Fruit fly (Drosophila melanogaster): Measurements from ENCODE around the gene bc10.
A peak's percentile ranks its signal among the peaks of the same experiment; 100 is the strongest.

The bc10 gene

dm6 chr3L:5603860-5604415, 38.9 kb downstream of the bc10 start, which contains the start of gene TM9SF3 (continued):
- TF ChIP-seq MBD-R2 (GFP tag; IDR thresholded peaks at IDR 0.05): peak; percentile 69
- TF ChIP-seq E2f1 (GFP tag; IDR thresholded peaks at IDR 0.05): no peak
- TF ChIP-seq CG9609 (GFP tag; optimal IDR thresholded peaks at IDR 0.05): no peak
- TF ChIP-seq CG6813 (GFP tag; optimal IDR thresholded peaks at IDR 0.05): no peak
- no peak for TF ChIP-seq CG17328 (GFP tag; IDR thresholded peaks at IDR 0.05)
- TF ChIP-seq CG7745 (tag; optimal IDR thresholded peaks at IDR 0.05): no peak
- 0 out of 2 replicates have a peak, but pooled peaks have one; percentile 22 for TF ChIP-seq ssp (GFP tag; IDR thresholded peaks at IDR 0.05)
- no peak for TF ChIP-seq p53 (GFP tag; optimal IDR thresholded peaks at IDR 0.05)
- TF ChIP-seq CG8944 (GFP tag; optimal IDR thresholded peaks at IDR 0.05): no peak
- TF ChIP-seq CG9727 (GFP tag; optimal IDR thresholded peaks at IDR 0.05): peak; percentile 55
- no peak for TF ChIP-seq Kr (GFP tag; optimal IDR thresholded peaks at IDR 0.05)
- TF ChIP-seq fru (optimal IDR thresholded peaks at IDR 0.05): no peak
- TF ChIP-seq repo (GFP tag; optimal IDR thresholded peaks at IDR 0.05): no peak
- no peak for TF ChIP-seq br (optimal IDR thresholded peaks at IDR 0.05)
- TF ChIP-seq vnd (GFP tag; IDR thresholded peaks at IDR 0.05; ENCODE audit: partially characterized antibody): peak; percentile 90
- no peak for TF ChIP-seq Antp (GFP tag; optimal IDR thresholded peaks at IDR 0.05)
- peak; percentile 11 for TF ChIP-seq Atf-2 (GFP tag; optimal IDR thresholded peaks at IDR 0.05)
- no peak for TF ChIP-seq CG31388 (GFP tag; optimal IDR thresholded peaks at IDR 0.05)
- peak; percentile 2 for TF ChIP-seq dm (GFP tag; optimal IDR thresholded peaks at IDR 0.05)
- peak; percentile 81 for TF ChIP-seq CG42726 (GFP tag; IDR thresholded peaks at IDR 0.05; ENCODE audit: partially characterized antibody)
- no peak for TF ChIP-seq ftz-f1 (GFP tag; optimal IDR thresholded peaks at IDR 0.05)
- peak; percentile 50; the same call in 1 of the 2 replicates for TF ChIP-seq ttk (GFP tag; IDR thresholded peaks at IDR 0.05)
- TF ChIP-seq Blimp-1 (GFP tag; optimal IDR thresholded peaks at IDR 0.05): no peak
- no peak for TF ChIP-seq CG4820 (GFP tag; optimal IDR thresholded peaks at IDR 0.05)
- no peak; the same call in 1 of the 2 replicates for TF ChIP-seq CG6272 (GFP tag; IDR thresholded peaks at IDR 0.05)
- TF ChIP-seq zfh1 (GFP tag; IDR thresholded peaks at IDR 0.05): no peak
- TF ChIP-seq CG3065 (GFP tag; optimal IDR thresholded peaks at IDR 0.05): no peak
- peak; percentile 10 for TF ChIP-seq gfzf (GFP tag; optimal IDR thresholded peaks at IDR 0.05)
- TF ChIP-seq Xrp1 (GFP tag; IDR thresholded peaks at IDR 0.05): no peak
- no peak for TF ChIP-seq jing (GFP tag; optimal IDR thresholded peaks at IDR 0.05)
- no peak for TF ChIP-seq CG13894 (tag; optimal IDR thresholded peaks at IDR 0.05)
- no peak for TF ChIP-seq sens-2 (GFP tag; IDR thresholded peaks at IDR 0.05)
- no peak for TF ChIP-seq gro (GFP tag; optimal IDR thresholded peaks at IDR 0.05)
- no peak for TF ChIP-seq Neu2 (GFP tag; optimal IDR thresholded peaks at IDR 0.05; ENCODE audit: borderline replicate concordance)
- peak; percentile 33 for TF ChIP-seq Hr3 (GFP tag; optimal IDR thresholded peaks at IDR 0.05)
- peak; percentile 92 for TF ChIP-seq Scr (GFP tag; IDR thresholded peaks at IDR 0.05; ENCODE audit: partially characterized antibody)
- no peak for TF ChIP-seq Gsc (GFP tag; IDR thresholded peaks at IDR 0.05)
- TF ChIP-seq ab (GFP tag; optimal IDR thresholded peaks at IDR 0.05): no peak
- peak; percentile 81 for TF ChIP-seq zen2 (GFP tag; IDR thresholded peaks at IDR 0.05; ENCODE audit: partially characterized antibody)
- peak; percentile 22 for TF ChIP-seq zfh2 (GFP tag; optimal IDR thresholded peaks at IDR 0.05)
- TF ChIP-seq so (GFP tag; IDR thresholded peaks at IDR 0.05): no peak
- peak; percentile 57 for TF ChIP-seq pho (GFP tag; optimal IDR thresholded peaks at IDR 0.05)
- TF ChIP-seq CG11247 (GFP tag; IDR thresholded peaks at IDR 0.05): no peak
- peak; percentile 4 for TF ChIP-seq CG8089 (GFP tag; optimal IDR thresholded peaks at IDR 0.05)
- TF ChIP-seq unpg (GFP tag; optimal IDR thresholded peaks at IDR 0.05): no peak
- peak; percentile 62 for TF ChIP-seq tna (GFP tag; IDR thresholded peaks at IDR 0.05; ENCODE audit: partially characterized antibody)
- peak; percentile 30 for TF ChIP-seq hkb (optimal IDR thresholded peaks at IDR 0.05)
- no peak for TF ChIP-seq hkb (GFP tag; IDR thresholded peaks at IDR 0.05)
- no peak for TF ChIP-seq fd64A (GFP tag; optimal IDR thresholded peaks at IDR 0.05)
- no peak for TF ChIP-seq ro (GFP tag; IDR thresholded peaks at IDR 0.05)
- TF ChIP-seq CG8359 (GFP tag; optimal IDR thresholded peaks at IDR 0.05; ENCODE audit: borderline replicate concordance): no peak
- no peak for TF ChIP-seq CG7556 (GFP tag; optimal IDR thresholded peaks at IDR 0.05)
